Fruit fly (Drosophila melanogaster) whole organism, embryonic: ENCODE measurements around the gene CG7497.

Experiments
- Ada2b ChIP-seq: fragments of 200-800 bp; sonication (Bioruptor generic); IDR thresholded peaks from 2 replicates; pipeline ENCODE4 v1.3.6; 2022; ENCODE audit warnings: missing biosample characterization, missing genetic modification characterization
- CG10366 ChIP-seq: fragments of 200-800 bp; sonication (Bioruptor generic); IDR thresholded peaks from 2 replicates; pipeline ENCODE4 v1.3.6; 2022; ENCODE audit warnings: missing biosample characterization, missing genetic modification characterization
- CG12104 ChIP-seq: fragments of 200-800 bp; sonication (Bioruptor generic); optimal IDR thresholded peaks from 3 replicates; lab custom pipeline; 2016; ENCODE audit warnings: missing biosample characterization, missing genetic modification characterization
- CG14710 ChIP-seq: fragments of 200-800 bp; sonication (Bioruptor generic); optimal IDR thresholded peaks from 3 replicates; lab custom pipeline; 2019; ENCODE audit warnings: missing biosample characterization, mild to moderate bottlenecking, missing genetic modification characterization, moderate library complexity
- CG15011 ChIP-seq: fragments of 200-800 bp; sonication (Bioruptor generic); optimal IDR thresholded peaks from 3 replicates; lab custom pipeline; 2018; ENCODE audit warnings: missing biosample characterization, mild to moderate bottlenecking, missing genetic modification characterization
- CG15601 ChIP-seq: fragments of 200-800 bp; sonication (Bioruptor generic); optimal IDR thresholded peaks from 3 replicates; lab custom pipeline; 2019; ENCODE audit warnings: missing biosample characterization, mild to moderate bottlenecking, missing genetic modification characterization, moderate library complexity
- CG16813 ChIP-seq: fragments of 200-800 bp; sonication (Bioruptor generic); IDR thresholded peaks from 3 replicates; pipeline ENCODE4 v1.3.6; 2022; ENCODE audit warnings: missing biosample characterization, missing genetic modification characterization; ENCODE audit not compliant: partially characterized antibody
- CG17359 ChIP-seq: fragments of 200-800 bp; sonication (Bioruptor generic); optimal IDR thresholded peaks from 3 replicates; lab custom pipeline; 2018; ENCODE audit warnings: missing biosample characterization, mild to moderate bottlenecking, missing genetic modification characterization, moderate library complexity
- CG2678 ChIP-seq: fragments of 200-800 bp; sonication (Bioruptor generic); optimal IDR thresholded peaks from 3 replicates; lab custom pipeline; 2019; ENCODE audit warnings: missing biosample characterization, mild to moderate bottlenecking, missing genetic modification characterization, moderate library complexity
- CG30431 ChIP-seq: fragments of 200-800 bp; sonication (Bioruptor generic); optimal IDR thresholded peaks from 2 replicates; lab custom pipeline; 2017; ENCODE audit warnings: missing biosample characterization, missing genetic modification characterization
- CG31441 ChIP-seq: fragments of 200-800 bp; sonication (Bioruptor generic); IDR thresholded peaks from 2 replicates; pipeline ENCODE4 v1.3.6; 2022; ENCODE audit warnings: missing biosample characterization, missing genetic modification characterization
- CG34376 ChIP-seq: fragments of 200-800 bp; sonication (Bioruptor generic); optimal IDR thresholded peaks from 2 replicates; lab custom pipeline; 2018; ENCODE audit warnings: missing biosample characterization, mild to moderate bottlenecking, missing genetic modification characterization
- CG3838 ChIP-seq: fragments of 200-800 bp; sonication (Bioruptor generic); optimal IDR thresholded peaks from 3 replicates; lab custom pipeline; 2016; ENCODE audit warnings: missing biosample characterization, missing genetic modification characterization
- CG4854 ChIP-seq: fragments of 200-800 bp; sonication (Bioruptor generic); optimal IDR thresholded peaks from 2 replicates; lab custom pipeline; 2016; ENCODE audit warnings: missing biosample characterization, missing genetic modification characterization, inconsistent platforms
- Dref ChIP-seq: fragments of 200-800 bp; sonication (Bioruptor generic); IDR thresholded peaks from 2 replicates; pipeline ENCODE4 v1.3.6; 2022; ENCODE audit warnings: missing biosample characterization, missing genetic modification characterization
- E2f1 ChIP-seq: fragments of 200-800 bp; sonication (Bioruptor generic); IDR thresholded peaks from 2 replicates; pipeline ENCODE4 v1.3.6; 2022; ENCODE audit warnings: missing biosample characterization, missing genetic modification characterization
- Hmr ChIP-seq: fragments of 200-800 bp; sonication (Bioruptor generic); optimal IDR thresholded peaks from 3 replicates; lab custom pipeline; 2017; ENCODE audit warnings: mild to moderate bottlenecking, missing biosample characterization, missing genetic modification reagents, missing genetic modification characterization
- Hsf ChIP-seq: fragments of 200-800 bp; sonication (Bioruptor generic); optimal IDR thresholded peaks from 3 replicates; lab custom pipeline; 2016; ENCODE audit warnings: missing biosample characterization, missing genetic modification characterization
- Nf-YC ChIP-seq: fragments of 200-800 bp; optimal IDR thresholded peaks from 3 replicates; lab custom pipeline; 2019; ENCODE audit warnings: missing biosample characterization, mild to moderate bottlenecking, missing genetic modification characterization, moderate library complexity
- Optix ChIP-seq: fragments of 200-800 bp; sonication (Bioruptor generic); IDR thresholded peaks from 3 replicates; pipeline ENCODE4 v1.3.6; 2022; ENCODE audit warnings: missing biosample characterization, missing genetic modification characterization
- Spps ChIP-seq: fragments of 200-800 bp; sonication (Bioruptor generic); optimal IDR thresholded peaks from 2 replicates; lab custom pipeline; 2018; ENCODE audit warnings: missing biosample characterization, mild to moderate bottlenecking, missing genetic modification characterization
- Xrp1 ChIP-seq: fragments of 200-800 bp; sonication (Bioruptor generic); IDR thresholded peaks from 2 replicates; pipeline ENCODE4 v1.3.6; 2022; ENCODE audit warnings: missing biosample characterization, missing genetic modification characterization
- al ChIP-seq: fragments of 200-800 bp; sonication (Bioruptor generic); IDR thresholded peaks from 2 replicates; pipeline ENCODE4 v1.3.6; 2022; ENCODE audit warnings: missing biosample characterization, missing genetic modification characterization
- bab2 ChIP-seq: fragments of 200-800 bp; sonication (Bioruptor generic); optimal IDR thresholded peaks from 2 replicates; lab custom pipeline; 2016; ENCODE audit warnings: missing biosample characterization, missing genetic modification characterization
- br ChIP-seq: fragments of >200 bp; optimal IDR thresholded peaks from 2 replicates; lab custom pipeline; 2017
- chif ChIP-seq, 2 experiments: fragments of 200-800 bp; sonication (Bioruptor generic); optimal IDR thresholded peaks; 3 replicates each; lab custom pipeline; 2016; ENCODE audit warnings: missing biosample characterization in 2 of 2, missing genetic modification characterization in 2 of 2
- cwo ChIP-seq: fragments of 200-800 bp; sonication (Bioruptor generic); optimal IDR thresholded peaks from 3 replicates; lab custom pipeline; 2017; ENCODE audit warnings: missing biosample characterization, missing genetic modification characterization, mild to moderate bottlenecking, moderate library complexity, missing genetic modification reagents
- dati ChIP-seq: fragments of 200-800 bp; sonication (Bioruptor generic); IDR thresholded peaks from 2 replicates; pipeline ENCODE4 v1.3.6; 2022; ENCODE audit warnings: missing biosample characterization, missing genetic modification characterization
- eve ChIP-seq, 2 experiments: fragments of >200 bp; optimal IDR thresholded peaks; 2 replicates each; lab custom pipeline; 2017; ENCODE audit warnings: missing biosample characterization in 2 of 2, missing genetic modification characterization in 2 of 2
- ewg ChIP-seq: fragments of 200-800 bp; sonication (Bioruptor generic); optimal IDR thresholded peaks from 3 replicates; lab custom pipeline; 2017; ENCODE audit warnings: mild to moderate bottlenecking, missing biosample characterization, missing genetic modification reagents, missing genetic modification characterization
- gcm2 ChIP-seq: fragments of 200-800 bp; sonication (Bioruptor generic); optimal IDR thresholded peaks from 2 replicates; lab custom pipeline; 2016; ENCODE audit warnings: missing biosample characterization, missing genetic modification characterization
- jigr1 ChIP-seq: fragments of 200-800 bp; sonication (Bioruptor generic); IDR thresholded peaks from 3 replicates; pipeline ENCODE4 v1.3.6; 2022; ENCODE audit warnings: missing biosample characterization, missing genetic modification characterization
- nom ChIP-seq: fragments of 200-800 bp; sonication (Bioruptor generic); optimal IDR thresholded peaks from 2 replicates; lab custom pipeline; 2017; ENCODE audit warnings: missing biosample characterization, missing genetic modification characterization, mild to moderate bottlenecking, moderate library complexity, missing genetic modification reagents
- phol ChIP-seq: fragments of 200-800 bp; sonication (Bioruptor generic); optimal IDR thresholded peaks from 3 replicates; lab custom pipeline; 2018; ENCODE audit warnings: missing biosample characterization, mild to moderate bottlenecking, missing genetic modification characterization, moderate library complexity
- psq ChIP-seq: fragments of 200-800 bp; sonication (Bioruptor generic); optimal IDR thresholded peaks from 2 replicates; lab custom pipeline; 2017; ENCODE audit warnings: missing biosample characterization, missing genetic modification characterization
- repo ChIP-seq: fragments of 200-800 bp; sonication (Bioruptor generic); optimal IDR thresholded peaks from 2 replicates; lab custom pipeline; 2016; ENCODE audit warnings: missing biosample characterization, missing genetic modification characterization
- rib ChIP-seq: fragments of 200-800 bp; sonication (Bioruptor generic); IDR thresholded peaks from 2 replicates; pipeline ENCODE4 v1.3.6; 2022; ENCODE audit warnings: missing biosample characterization, missing genetic modification characterization
- sens-2 ChIP-seq: fragments of 200-800 bp; sonication (Bioruptor generic); IDR thresholded peaks from 2 replicates; pipeline ENCODE4 v1.3.6; 2022; ENCODE audit warnings: missing biosample characterization, missing genetic modification characterization
- ssp ChIP-seq: fragments of 200-800 bp; sonication (Bioruptor generic); IDR thresholded peaks from 2 replicates; pipeline ENCODE4 v1.3.6; 2022; ENCODE audit warnings: missing biosample characterization, missing genetic modification characterization
- stwl ChIP-seq: fragments of 200-800 bp; sonication (Bioruptor generic); optimal IDR thresholded peaks from 3 replicates; lab custom pipeline; 2018; ENCODE audit warnings: missing biosample characterization, mild to moderate bottlenecking, missing genetic modification characterization, moderate library complexity
- tgo ChIP-seq: fragments of 200-800 bp; sonication (Bioruptor generic); IDR thresholded peaks from 3 replicates; pipeline ENCODE4 v1.3.6; 2022; ENCODE audit warnings: missing biosample characterization, missing genetic modification characterization
- unpg ChIP-seq: fragments of 200-800 bp; sonication (Bioruptor generic); optimal IDR thresholded peaks from 3 replicates; lab custom pipeline; 2018; ENCODE audit warnings: missing biosample characterization, mild to moderate bottlenecking, missing genetic modification characterization, moderate library complexity
- vnd ChIP-seq: fragments of 200-800 bp; sonication (Bioruptor generic); IDR thresholded peaks from 3 replicates; pipeline ENCODE4 v1.3.6; 2022; ENCODE audit warnings: missing biosample characterization, missing genetic modification characterization; ENCODE audit not compliant: partially characterized antibody
- vvl ChIP-seq: fragments of 200-800 bp; sonication (Bioruptor generic); IDR thresholded peaks from 2 replicates; pipeline ENCODE4 v1.3.6; 2022; ENCODE audit warnings: missing biosample characterization, missing genetic modification characterization

Gene CG7497

DNA sequence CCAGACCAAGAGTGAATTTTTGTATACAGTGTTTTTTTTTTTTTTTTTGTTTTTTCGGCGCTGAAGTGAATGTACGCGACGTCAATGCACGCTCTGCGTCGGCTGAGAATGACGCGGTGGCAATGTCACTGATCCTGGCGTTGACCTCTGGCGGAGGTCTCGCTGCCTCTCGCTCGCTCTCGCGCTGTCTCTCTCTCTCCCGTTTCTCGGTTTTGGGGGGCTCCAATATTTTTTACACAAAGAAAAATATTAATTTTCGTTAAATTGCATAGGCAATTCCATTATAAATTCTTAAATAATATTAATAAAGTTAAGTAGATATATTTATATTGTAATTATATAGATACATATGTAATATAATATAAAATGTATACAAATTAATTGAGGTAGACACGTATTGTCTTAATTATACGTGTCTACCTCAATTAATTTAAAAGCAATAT, 19.9 kb upstream of the CG7497 start (continued):
- no peak for TF ChIP-seq nom (GFP tag; lab: Kevin White, UChicago)
- 0 out of 2 replicates have a peak, but pooled peaks have one; percentile 11 for TF ChIP-seq Ada2b (GFP tag; lab: Robert Waterston, UW)
- no peak for TF ChIP-seq Optix (GFP tag; lab: Robert Waterston, UW)
- TF ChIP-seq cwo (GFP tag; lab: Kevin White, UChicago), result no peak
- no peak for TF ChIP-seq CG34376 (GFP tag; lab: Kevin White, UChicago)
- no peak for TF ChIP-seq sens-2
- no peak for TF ChIP-seq chif (GFP tag; optimal IDR thresholded peaks at IDR 0.05; lab: Kevin White, UChicago)
- TF ChIP-seq CG2678, result peak; percentile 42
- TF ChIP-seq Hsf, result no peak
- TF ChIP-seq repo (GFP tag; lab: Kevin White, UChicago), result no peak
- no peak for TF ChIP-seq CG15601 (tag; lab: Kevin White, UChicago)
- no peak for TF ChIP-seq eve (GFP tag; optimal IDR thresholded peaks at IDR 0.05; lab: Kevin White, UChicago)
- TF ChIP-seq CG12104 (GFP tag; lab: Kevin White, UChicago), result no peak
- TF ChIP-seq rib (GFP tag; lab: Robert Waterston, UW), result no peak
- TF ChIP-seq CG31441 (GFP tag; lab: Robert Waterston, UW), result peak; percentile 37; the same call in 1 of the 2 replicates
- TF ChIP-seq ewg (GFP tag; lab: Kevin White, UChicago), result no peak
- TF ChIP-seq CG30431, result no peak
- no peak for TF ChIP-seq Spps (tag; lab: Kevin White, UChicago)
- no peak for TF ChIP-seq bab2
- TF ChIP-seq Hmr (GFP tag; lab: Kevin White, UChicago), result peak; percentile 18
- TF ChIP-seq phol (tag; lab: Kevin White, UChicago), result no peak
- no peak for TF ChIP-seq al (GFP tag; lab: Robert Waterston, UW)
- TF ChIP-seq vnd (GFP tag; lab: Robert Waterston, UW), result no peak
- peak; percentile 43; the same call in 2 of the 3 replicates for TF ChIP-seq tgo (GFP tag; lab: Robert Waterston, UW)
- no peak for TF ChIP-seq CG15011 (GFP tag; lab: Kevin White, UChicago)
- no peak for TF ChIP-seq dati
- no peak for TF ChIP-seq vvl (GFP tag; lab: Robert Waterston, UW)
- TF ChIP-seq Dref (GFP tag; lab: Robert Waterston, UW), result no peak
- TF ChIP-seq br, result no peak
- no peak for TF ChIP-seq Xrp1
- TF ChIP-seq jigr1 (GFP tag; lab: Robert Waterston, UW), result no peak
- no peak for TF ChIP-seq CG17359 (tag; lab: Kevin White, UChicago)
- no peak for TF ChIP-seq CG3838 (GFP tag; lab: Kevin White, UChicago)
- no peak for TF ChIP-seq CG10366 (GFP tag; lab: Robert Waterston, UW)
- TF ChIP-seq stwl (tag; lab: Kevin White, UChicago), result no peak
- no peak for TF ChIP-seq ssp (GFP tag; lab: Robert Waterston, UW)
- TF ChIP-seq E2f1 (GFP tag; lab: Robert Waterston, UW), result 0 out of 2 replicates have a peak, but pooled peaks have one; percentile 28
- no peak for TF ChIP-seq CG14710 (tag; lab: Kevin White, UChicago)
- TF ChIP-seq unpg (GFP tag; lab: Kevin White, UChicago), result no peak
- no peak for TF ChIP-seq psq
- TF ChIP-seq Nf-YC, result no peak
- TF ChIP-seq CG4854 (GFP tag; lab: Kevin White, UChicago), result no peak
- TF ChIP-seq gcm2 (GFP tag; lab: Kevin White, UChicago), result no peak
- no peak for TF ChIP-seq CG16813 (GFP tag; lab: Robert Waterston, UW)
